Worm (Caenorhabditis elegans) whole organism, L2 larva: ENCODE data around the gene ints-5.

Experiments
- elt-3 ChIP-seq: sonication (generic microtip); optimal IDR thresholded peaks from 2 replicates; lab custom pipeline; 2017; ENCODE audit warnings: missing biosample characterization, missing genetic modification characterization
- nhr-129 ChIP-seq: fragments of 150-350 bp; optimal IDR thresholded peaks from 2 replicates; lab custom pipeline; 2014; ENCODE audit warnings: missing biosample characterization, missing genetic modification characterization
- nhr-25 ChIP-seq: fragments of 150-350 bp; sonication (generic microtip); optimal IDR thresholded peaks from 3 replicates; lab custom pipeline; 2014; ENCODE audit warnings: missing biosample characterization, missing genetic modification characterization

DNA sequence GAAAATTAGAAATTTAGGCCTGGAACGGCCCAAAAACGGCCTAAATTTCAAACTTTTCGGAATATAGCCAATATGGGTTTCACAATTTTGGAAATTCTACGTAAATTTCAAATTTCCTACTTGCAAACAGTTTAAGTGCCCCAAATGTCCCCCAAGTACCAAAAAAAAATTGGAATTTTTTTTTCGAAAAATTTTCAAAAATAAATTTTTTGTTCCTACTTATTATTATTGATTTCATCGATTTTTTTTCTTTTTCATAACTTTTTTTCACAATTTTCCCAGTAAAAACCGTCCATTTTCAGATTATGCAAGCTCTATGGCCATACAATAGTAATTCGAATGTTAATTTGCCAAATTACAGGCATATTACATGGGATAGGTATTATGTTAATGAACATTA, 37.8 kb downstream of the ints-5 start, which contains the start of gene Y51A2D.21:
- no peak for TF ChIP-seq elt-3 (tag; lab: Kevin White, UChicago)
- TF ChIP-seq nhr-129 (tag; lab: Kevin White, UChicago) = no peak
- no peak for TF ChIP-seq nhr-25
